Fruit fly (Drosophila melanogaster) whole organism, embryonic: Measurements from ENCODE around the gene CG43051.

Experiments
- Atf6 ChIP-seq: fragments of 200-800 bp; sonication (Bioruptor generic); IDR thresholded peaks from 2 replicates; pipeline ENCODE4 v1.3.6; 2022; ENCODE audit warnings: missing biosample characterization, missing genetic modification characterization
- CG10366 ChIP-seq: fragments of 200-800 bp; sonication (Bioruptor generic); IDR thresholded peaks from 2 replicates; pipeline ENCODE4 v1.3.6; 2022; ENCODE audit warnings: missing biosample characterization, missing genetic modification characterization
- CG11247 ChIP-seq: fragments of 200-800 bp; sonication (Bioruptor generic); IDR thresholded peaks from 2 replicates; pipeline ENCODE4 v1.3.6; 2022; ENCODE audit warnings: missing biosample characterization, missing genetic modification characterization
- CG11456 ChIP-seq: fragments of 200-800 bp; sonication (Bioruptor generic); IDR thresholded peaks from 3 replicates; pipeline ENCODE4 v1.3.6; 2022; ENCODE audit warnings: missing biosample characterization, missing genetic modification characterization
- CG11504 ChIP-seq: fragments of 200-800 bp; sonication (Bioruptor generic); optimal IDR thresholded peaks from 3 replicates; lab custom pipeline; 2019; ENCODE audit warnings: missing biosample characterization, mild to moderate bottlenecking, missing genetic modification characterization, moderate library complexity
- CG12744 ChIP-seq: fragments of 200-800 bp; sonication (Bioruptor generic); optimal IDR thresholded peaks from 2 replicates; lab custom pipeline; 2016; ENCODE audit warnings: missing biosample characterization, missing genetic modification characterization
- CG14441 ChIP-seq: fragments of 200-800 bp; sonication (Bioruptor generic); IDR thresholded peaks from 2 replicates; pipeline ENCODE4 v1.3.6; 2022; ENCODE audit warnings: missing biosample characterization, missing genetic modification characterization
- CG1529 ChIP-seq: fragments of 200-800 bp; sonication (Bioruptor generic); optimal IDR thresholded peaks from 3 replicates; lab custom pipeline; 2018; ENCODE audit warnings: missing biosample characterization, missing genetic modification characterization
- CG1602 ChIP-seq: fragments of 200-800 bp; sonication (Bioruptor generic); optimal IDR thresholded peaks from 3 replicates; lab custom pipeline; 2016; ENCODE audit warnings: missing biosample characterization, missing genetic modification characterization
- CG16779 ChIP-seq: fragments of 200-800 bp; sonication (Bioruptor generic); IDR thresholded peaks from 2 replicates; pipeline ENCODE4 v1.3.6; 2022; ENCODE audit warnings: missing biosample characterization, missing genetic modification characterization
- CG17359 ChIP-seq: fragments of 200-800 bp; sonication (Bioruptor generic); optimal IDR thresholded peaks from 3 replicates; lab custom pipeline; 2018; ENCODE audit warnings: missing biosample characterization, mild to moderate bottlenecking, missing genetic modification characterization, moderate library complexity
- CG17568 ChIP-seq: fragments of 200-800 bp; sonication (Bioruptor generic); optimal IDR thresholded peaks from 2 replicates; lab custom pipeline; 2018; ENCODE audit warnings: missing biosample characterization, mild to moderate bottlenecking, missing genetic modification characterization, moderate library complexity
- CG17829 ChIP-seq: fragments of 200-800 bp; optimal IDR thresholded peaks from 2 replicates; lab custom pipeline; 2019; ENCODE audit warnings: missing biosample characterization, mild to moderate bottlenecking, missing genetic modification characterization, moderate library complexity
- CG2199 ChIP-seq: fragments of 200-800 bp; sonication (Bioruptor generic); IDR thresholded peaks from 3 replicates; pipeline ENCODE4 v1.3.6; 2022; ENCODE audit warnings: missing biosample characterization, missing genetic modification characterization
- CG30403 ChIP-seq: fragments of 200-800 bp; sonication (Bioruptor generic); optimal IDR thresholded peaks from 3 replicates; lab custom pipeline; 2016; ENCODE audit warnings: missing biosample characterization, missing genetic modification characterization
- CG32767 ChIP-seq: fragments of 200-800 bp; sonication (Bioruptor generic); IDR thresholded peaks from 2 replicates; pipeline ENCODE4 v1.3.6; 2022; ENCODE audit warnings: missing biosample characterization, missing genetic modification characterization
- CG8290 ChIP-seq, 3 experiments: fragments of 200-800 bp; sonication (Bioruptor generic); optimal IDR thresholded peaks; 2 replicates each; lab custom pipeline; 2016 to 2019; ENCODE audit warnings: missing biosample characterization in 3 of 3, missing genetic modification characterization in 3 of 3, mild to moderate bottlenecking in 2 of 3, moderate library complexity in 1 of 3
- CG8359 ChIP-seq: fragments of 200-800 bp; sonication (Bioruptor generic); optimal IDR thresholded peaks from 2 replicates; lab custom pipeline; 2017; ENCODE audit warnings: missing biosample characterization, mild to moderate bottlenecking, missing genetic modification characterization, borderline replicate concordance
- CG9932 ChIP-seq: fragments of 200-800 bp; sonication (Bioruptor generic); IDR thresholded peaks from 2 replicates; pipeline ENCODE4 v1.3.6; 2022; ENCODE audit warnings: missing biosample characterization, missing genetic modification characterization
- CoRest ChIP-seq: fragments of 200-800 bp; sonication (Bioruptor generic); optimal IDR thresholded peaks from 3 replicates; lab custom pipeline; 2018; ENCODE audit warnings: missing biosample characterization, mild to moderate bottlenecking, missing genetic modification characterization, moderate library complexity
- Deaf1 ChIP-seq: fragments of 200-800 bp; optimal IDR thresholded peaks from 3 replicates; lab custom pipeline; 2019; ENCODE audit warnings: missing biosample characterization, mild to moderate bottlenecking, missing genetic modification characterization, moderate library complexity
- Dek ChIP-seq: fragments of 200-800 bp; sonication (Bioruptor generic); optimal IDR thresholded peaks from 3 replicates; lab custom pipeline; 2019; ENCODE audit warnings: missing biosample characterization, mild to moderate bottlenecking, missing genetic modification characterization, moderate library complexity
- HHEX ChIP-seq: fragments of 200-800 bp; sonication (Bioruptor generic); optimal IDR thresholded peaks from 3 replicates; lab custom pipeline; 2017; ENCODE audit warnings: missing biosample characterization, mild to moderate bottlenecking, missing genetic modification characterization, missing genetic modification reagents
- HLH4C ChIP-seq: fragments of 200-800 bp; sonication (Bioruptor generic); IDR thresholded peaks from 3 replicates; pipeline ENCODE4 v1.3.6; 2022; ENCODE audit warnings: missing biosample characterization, missing genetic modification characterization; ENCODE audit not compliant: partially characterized antibody
- NC2α ChIP-seq: fragments of 200-800 bp; sonication (Bioruptor generic); optimal IDR thresholded peaks from 2 replicates; lab custom pipeline; 2016; ENCODE audit warnings: missing biosample characterization, missing genetic modification characterization
- Nf-YC ChIP-seq: fragments of 200-800 bp; optimal IDR thresholded peaks from 3 replicates; lab custom pipeline; 2019; ENCODE audit warnings: missing biosample characterization, mild to moderate bottlenecking, missing genetic modification characterization, moderate library complexity
- NfI ChIP-seq: fragments of 200-800 bp; sonication (Bioruptor generic); optimal IDR thresholded peaks from 3 replicates; lab custom pipeline; 2018; ENCODE audit warnings: missing biosample characterization, mild to moderate bottlenecking, missing genetic modification characterization, moderate library complexity
- Oaz ChIP-seq: fragments of 200-800 bp; sonication (Bioruptor generic); IDR thresholded peaks from 2 replicates; pipeline ENCODE4 v1.3.6; 2022; ENCODE audit warnings: missing biosample characterization, missing genetic modification characterization
- Sox102F ChIP-seq: fragments of 200-800 bp; sonication (Bioruptor generic); optimal IDR thresholded peaks from 2 replicates; lab custom pipeline; 2018; ENCODE audit warnings: missing biosample characterization, mild to moderate bottlenecking, missing genetic modification characterization, moderate library complexity
- Ssrp ChIP-seq: fragments of 200-800 bp; sonication (Bioruptor generic); optimal IDR thresholded peaks from 2 replicates; lab custom pipeline; 2018; ENCODE audit warnings: missing biosample characterization, mild to moderate bottlenecking, missing genetic modification characterization, moderate library complexity
- ac ChIP-seq: fragments of 200-800 bp; sonication (Bioruptor generic); optimal IDR thresholded peaks from 3 replicates; lab custom pipeline; 2017; ENCODE audit warnings: missing biosample characterization, mild to moderate bottlenecking, missing genetic modification characterization
- bowl ChIP-seq: fragments of 200-800 bp; sonication (Bioruptor generic); IDR thresholded peaks from 2 replicates; pipeline ENCODE4 v1.3.6; 2022; ENCODE audit warnings: missing biosample characterization, missing genetic modification characterization
- ci ChIP-seq: fragments of 200-800 bp; sonication (Bioruptor generic); IDR thresholded peaks from 3 replicates; pipeline ENCODE4 v1.3.6; 2022; ENCODE audit warnings: missing biosample characterization, missing genetic modification characterization
- ewg ChIP-seq: fragments of 200-800 bp; sonication (Bioruptor generic); optimal IDR thresholded peaks from 3 replicates; lab custom pipeline; 2017; ENCODE audit warnings: mild to moderate bottlenecking, missing biosample characterization, missing genetic modification reagents, missing genetic modification characterization
- fd64A ChIP-seq: fragments of 200-800 bp; sonication (Bioruptor generic); optimal IDR thresholded peaks from 3 replicates; lab custom pipeline; 2018; ENCODE audit warnings: missing biosample characterization, mild to moderate bottlenecking, missing genetic modification characterization
- fd96Cb ChIP-seq: fragments of 200-800 bp; sonication (Bioruptor generic); optimal IDR thresholded peaks from 2 replicates; lab custom pipeline; 2018; ENCODE audit warnings: missing biosample characterization, mild to moderate bottlenecking, missing genetic modification characterization, moderate library complexity
- gcm ChIP-seq: fragments of 200-800 bp; sonication (Bioruptor generic); optimal IDR thresholded peaks from 2 replicates; lab custom pipeline; 2019; ENCODE audit warnings: missing biosample characterization, mild to moderate bottlenecking, missing genetic modification characterization, moderate library complexity
- grn ChIP-seq: fragments of 200-800 bp; sonication (Bioruptor generic); optimal IDR thresholded peaks from 3 replicates; lab custom pipeline; 2017; ENCODE audit warnings: missing biosample characterization, missing genetic modification characterization
- lov ChIP-seq, 2 experiments: fragments of 200-800 bp in 1 of 2; fragments of >200 bp in 1 of 2; sonication (Bioruptor generic) in 1 of 2; IDR thresholded peaks in 1 of 2; optimal IDR thresholded peaks in 1 of 2; 2 replicates in 1 of 2; 3 replicates in 1 of 2; pipeline versions ENCODE4 v1.3.6 to Lab custom; 2017 to 2022; ENCODE audit warnings: missing biosample characterization in 1 of 2, missing genetic modification characterization in 1 of 2
- mirr ChIP-seq: fragments of 200-800 bp; sonication (Bioruptor generic); optimal IDR thresholded peaks from 3 replicates; lab custom pipeline; 2018; ENCODE audit warnings: missing biosample characterization, mild to moderate bottlenecking, missing genetic modification characterization
- nom ChIP-seq: fragments of 200-800 bp; sonication (Bioruptor generic); optimal IDR thresholded peaks from 2 replicates; lab custom pipeline; 2017; ENCODE audit warnings: missing biosample characterization, missing genetic modification characterization, mild to moderate bottlenecking, moderate library complexity, missing genetic modification reagents
- odd ChIP-seq: fragments of 200-800 bp; sonication (Bioruptor generic); optimal IDR thresholded peaks from 2 replicates; lab custom pipeline; 2017; ENCODE audit warnings: missing biosample characterization, mild to moderate bottlenecking, missing genetic modification characterization
- otp ChIP-seq: fragments of 200-800 bp; sonication (Bioruptor generic); IDR thresholded peaks from 3 replicates; pipeline ENCODE4, ENCODE4 v1.3.6; 2022; ENCODE audit warnings: missing biosample characterization, missing genetic modification characterization
- prd ChIP-seq, 3 experiments: fragments of >200 bp in 2 of 3; fragments of 200-800 bp in 1 of 3; sonication (Bioruptor generic) in 1 of 3; optimal IDR thresholded peaks in 2 of 3; IDR thresholded peaks in 1 of 3; 2 replicates in 2 of 3; 3 replicates in 1 of 3; pipeline versions ENCODE4 v1.3.6 to Lab custom; 2017 to 2022; ENCODE audit warnings: missing biosample characterization in 1 of 3, missing genetic modification characterization in 1 of 3
- sob ChIP-seq: fragments of 200-800 bp; sonication (Bioruptor generic); IDR thresholded peaks from 2 replicates; pipeline ENCODE4 v1.3.6; 2022; ENCODE audit warnings: missing biosample characterization, missing genetic modification characterization
- stc ChIP-seq: fragments of 200-800 bp; sonication (Bioruptor generic); IDR thresholded peaks from 2 replicates; pipeline ENCODE4 v1.3.6; 2022; ENCODE audit warnings: missing biosample characterization, missing genetic modification characterization
- wek ChIP-seq: fragments of 200-800 bp; sonication (Bioruptor generic); optimal IDR thresholded peaks from 3 replicates; lab custom pipeline; 2018; ENCODE audit warnings: missing biosample characterization, mild to moderate bottlenecking, missing genetic modification characterization, moderate library complexity
- zfh1 ChIP-seq: fragments of 200-800 bp; sonication (Bioruptor generic); IDR thresholded peaks from 3 replicates; pipeline ENCODE4 v1.3.6; 2022; ENCODE audit warnings: missing biosample characterization, missing genetic modification characterization

CG43051 gene

dm6 chr2L:12498538-12498937 lies 9.2 kb upstream of the CG43051 start (continued):
- TF ChIP-seq ewg (GFP tag; lab: Kevin White, UChicago) (no peak), CG17359 (tag; lab: Kevin White, UChicago) (peak; percentile 23), CG14441 (GFP tag; lab: Robert Waterston, UW) (peak; percentile 45), CG1529 (GFP tag; lab: Kevin White, UChicago) (peak; percentile 24), CG9932 (GFP tag; lab: Robert Waterston, UW) (no peak), prd (optimal IDR thresholded peaks at IDR 0.05; lab: Kevin White, UChicago) (no peak), prd (GFP tag; IDR thresholded peaks at IDR 0.05; lab: Robert Waterston, UW) (no peak), CG2199 (GFP tag; lab: Robert Waterston, UW) (0 out of 3 replicates have a peak, but pooled peaks have one; percentile 24), NfI (GFP tag; lab: Kevin White, UChicago) (peak; percentile 16), mirr (no peak), CG11247 (GFP tag; lab: Robert Waterston, UW) (no peak), Ssrp (no peak), CG1602 (GFP tag; lab: Kevin White, UChicago) (no peak), Deaf1 (no peak), CG11456 (GFP tag; lab: Robert Waterston, UW) (0 out of 3 replicates have a peak, but pooled peaks have one; percentile 10), ac (GFP tag; lab: Kevin White, UChicago) (peak; percentile 4), CG16779 (0 out of 2 replicates have a peak, but pooled peaks have one; percentile 41), wek (peak; percentile 45), CG17829 (no peak), CG12744 (GFP tag; lab: Kevin White, UChicago) (peak; percentile 36), Oaz (GFP tag; lab: Robert Waterston, UW) (no peak), otp (GFP tag; lab: Robert Waterston, UW) (no peak), Dek (tag; lab: Kevin White, UChicago) (no peak), CG17568 (GFP tag; lab: Kevin White, UChicago) (peak; percentile 42), CG30403 (GFP tag; lab: Kevin White, UChicago) (no peak), gcm (GFP tag; lab: Kevin White, UChicago) (no peak), Atf6 (GFP tag; lab: Robert Waterston, UW) (peak; percentile 19; the same call in 1 of the 2 replicates), HLH4C (no peak), CG8359 (GFP tag; lab: Kevin White, UChicago) (peak; percentile 19), odd (GFP tag; lab: Kevin White, UChicago) (peak; percentile 55), stc (GFP tag; lab: Robert Waterston, UW) (peak; percentile 45), fd96Cb (tag; lab: Kevin White, UChicago) (no peak), CG11504 (peak; percentile 29), lov (optimal IDR thresholded peaks at IDR 0.05; lab: Kevin White, UChicago) (no peak), lov (GFP tag; IDR thresholded peaks at IDR 0.05; lab: Robert Waterston, UW) (0 out of 3 replicates have a peak, but pooled peaks have one; percentile 60), bowl (GFP tag; lab: Robert Waterston, UW) (peak; percentile 41; the same call in 1 of the 2 replicates), fd64A (peak; percentile 69), CG32767 (GFP tag; lab: Robert Waterston, UW) (peak; percentile 47), zfh1 (GFP tag; lab: Robert Waterston, UW) (0 out of 3 replicates have a peak, but pooled peaks have one; percentile 32), ci (GFP tag; lab: Robert Waterston, UW) (peak; percentile 81), CG10366 (GFP tag; lab: Robert Waterston, UW) (peak; percentile 27; the same call in 1 of the 2 replicates), NC2α (GFP tag; lab: Kevin White, UChicago) (no peak), Nf-YC (peak; percentile 19), Sox102F (peak; percentile 2), sob (GFP tag; lab: Robert Waterston, UW) (peak; percentile 44; the same call in 1 of the 2 replicates), nom (peak; percentile 28), CoRest (tag; lab: Kevin White, UChicago) (no peak), HHEX (peak; percentile 44), CG8290 (GFP tag; optimal IDR thresholded peaks at IDR 0.05; lab: Kevin White, UChicago) (no peak), CG8290 (tag; optimal IDR thresholded peaks at IDR 0.05; lab: Kevin White, UChicago) (peak; percentile 56 to 57), grn (GFP tag; lab: Kevin White, UChicago) (no peak)
